1 fruit fly cellular context compared by ENCODE assay signal in the genomic region with DNA sequence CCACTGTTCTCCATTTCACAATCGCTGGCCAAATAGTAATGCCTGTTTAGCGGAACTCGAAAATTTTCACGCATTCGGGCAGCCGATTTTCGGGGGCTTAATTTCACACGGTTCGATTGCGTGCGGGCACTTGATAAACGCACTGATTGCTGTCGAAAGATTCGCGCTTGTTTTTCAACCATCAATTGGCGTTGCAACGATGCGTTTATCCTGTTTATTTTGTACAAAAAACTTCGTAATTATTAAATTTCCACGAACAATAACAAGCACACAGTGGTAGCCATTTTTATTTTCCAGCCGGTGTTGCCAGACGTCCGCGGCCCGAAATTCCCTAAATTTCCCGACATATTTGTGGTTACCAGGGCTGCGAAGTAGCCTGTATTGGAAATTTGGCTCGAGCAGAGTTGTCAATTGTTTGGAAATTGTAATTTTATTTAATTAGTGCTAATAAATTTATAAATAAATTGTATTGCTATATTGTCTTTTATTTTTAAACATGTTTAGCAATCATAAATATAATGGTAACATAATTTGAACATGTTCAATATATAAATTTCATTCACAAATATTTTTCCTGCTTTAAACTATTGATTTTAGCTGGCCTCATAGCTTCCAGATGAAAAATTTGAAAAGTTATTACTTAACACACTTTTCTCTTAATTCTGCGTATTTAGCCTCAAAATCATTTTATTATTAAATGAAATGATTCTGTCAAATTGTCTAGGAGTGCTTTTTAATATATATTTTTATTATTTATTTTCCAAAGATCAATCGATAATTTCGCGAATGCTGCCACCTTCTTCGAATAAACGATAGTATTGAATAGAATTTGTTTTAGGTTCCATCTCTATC.
TF ChIP-seq lines count a peak whose summit lies in the region.

Gene Ncoa6 (minus strand): TSS at position 270 of the 852 bp plus-strand sequence.
Gene cype (plus strand): TSS at position 814 of the 852 bp plus-strand sequence.

TF ChIP-seq in whole organism, embryonic, 481 proteins besides CTCF, POLR2A, EP300 and RAD21 (continued from another document and continues in another):
- peak; percentile 35 for TF ChIP-seq gcm (GFP tag; optimal IDR thresholded peaks at IDR 0.05; lab: Kevin White, UChicago)
- 0 out of 2 replicates have a peak, but pooled peaks have one; percentile 4 for TF ChIP-seq CG6272 (GFP tag; IDR thresholded peaks at IDR 0.05; lab: Robert Waterston, UW)
- TF ChIP-seq CG4328 (GFP tag; optimal IDR thresholded peaks at IDR 0.05; lab: Kevin White, UChicago), result peak; percentile 69
- TF ChIP-seq CG10543 (GFP tag; optimal IDR thresholded peaks at IDR 0.05; lab: Kevin White, UChicago), result peak; percentile 68
- peak; percentile 8 for TF ChIP-seq Sin3A (optimal IDR thresholded peaks at IDR 0.05; lab: Kevin White, UChicago)
- no peak for TF ChIP-seq CG3407 (GFP tag; optimal IDR thresholded peaks at IDR 0.05; lab: Kevin White, UChicago)
- TF ChIP-seq Dref (GFP tag; IDR thresholded peaks at IDR 0.05; lab: Robert Waterston, UW), result peak; percentile 64
- TF ChIP-seq Six4 (GFP tag; optimal IDR thresholded peaks at IDR 0.05; lab: Kevin White, UChicago), result peak; percentile 8
- no peak for TF ChIP-seq chm (GFP tag; IDR thresholded peaks at IDR 0.05; lab: Robert Waterston, UW)
- TF ChIP-seq NK7.1 (GFP tag; optimal IDR thresholded peaks at IDR 0.05; lab: Kevin White, UChicago), result no peak
- TF ChIP-seq CG2678 (tag; optimal IDR thresholded peaks at IDR 0.05; lab: Kevin White, UChicago), result peak; percentile 71
- no peak for TF ChIP-seq CG15073 (GFP tag; optimal IDR thresholded peaks at IDR 0.05; lab: Kevin White, UChicago)
- no peak for TF ChIP-seq Bteb2 (GFP tag; optimal IDR thresholded peaks at IDR 0.05; lab: Kevin White, UChicago)
- no peak for TF ChIP-seq CG17912 (GFP tag; optimal IDR thresholded peaks at IDR 0.05; lab: Kevin White, UChicago)
- TF ChIP-seq hkb (optimal IDR thresholded peaks at IDR 0.05; lab: Kevin White, UChicago), result no peak
- TF ChIP-seq hkb (GFP tag; IDR thresholded peaks at IDR 0.05; lab: Robert Waterston, UW), result no peak
- TF ChIP-seq Hey (tag; optimal IDR thresholded peaks at IDR 0.05; lab: Kevin White, UChicago), result no peak
- peak in 1 of 3 experiments; percentile 33 for TF ChIP-seq lola (GFP tag; optimal IDR thresholded peaks at IDR 0.05; lab: Kevin White, UChicago)
- TF ChIP-seq slp2 (GFP tag; optimal IDR thresholded peaks at IDR 0.05; lab: Kevin White, UChicago), result no peak
- no peak for TF ChIP-seq Max (GFP tag; optimal IDR thresholded peaks at IDR 0.05; lab: Kevin White, UChicago)
- TF ChIP-seq her (GFP tag; optimal IDR thresholded peaks at IDR 0.05; lab: Kevin White, UChicago), result peak; percentile 12
- TF ChIP-seq tx (GFP tag; optimal IDR thresholded peaks at IDR 0.05; lab: Kevin White, UChicago), result no peak
- peak; percentile 40; the same call in 2 of the 3 replicates for TF ChIP-seq Aef1 (GFP tag; IDR thresholded peaks at IDR 0.05; lab: Robert Waterston, UW)
- no peak for TF ChIP-seq CG2199 (GFP tag; IDR thresholded peaks at IDR 0.05; lab: Robert Waterston, UW)
- no peak for TF ChIP-seq CG8478 (optimal IDR thresholded peaks at IDR 0.05; lab: Kevin White, UChicago)
- TF ChIP-seq Neu2 (GFP tag; optimal IDR thresholded peaks at IDR 0.05; lab: Kevin White, UChicago; ENCODE audit: borderline replicate concordance), result no peak
- no peak for TF ChIP-seq CG3163 (GFP tag; optimal IDR thresholded peaks at IDR 0.05; lab: Kevin White, UChicago)
- TF ChIP-seq Opbp (GFP tag; IDR thresholded peaks at IDR 0.05; lab: Robert Waterston, UW; ENCODE audit: partially characterized antibody), result peak; percentile 76; the same call in 2 of the 3 replicates
- TF ChIP-seq CG5180 (GFP tag; optimal IDR thresholded peaks at IDR 0.05; lab: Kevin White, UChicago), result no peak
- TF ChIP-seq CG13775 (GFP tag; optimal IDR thresholded peaks at IDR 0.05; lab: Kevin White, UChicago), result peak; percentile 65
- TF ChIP-seq Tbp (GFP tag; optimal IDR thresholded peaks at IDR 0.05; lab: Kevin White, UChicago), result no peak
- peak; percentile 43; the same call in 1 of the 2 replicates for TF ChIP-seq al (GFP tag; IDR thresholded peaks at IDR 0.05; lab: Robert Waterston, UW)
- TF ChIP-seq CG1647 (GFP tag; optimal IDR thresholded peaks at IDR 0.05; lab: Kevin White, UChicago), result no peak
- peak in 1 of 2 experiments; percentile 66 for TF ChIP-seq Hr51 (GFP tag; optimal IDR thresholded peaks at IDR 0.05; lab: Kevin White, UChicago)
- peak; percentile 76 for TF ChIP-seq sens (GFP tag; lab: Kevin White, UChicago)
- peak; percentile 60 for TF ChIP-seq lab (GFP tag; optimal IDR thresholded peaks at IDR 0.05; lab: Kevin White, UChicago)
- TF ChIP-seq CG2116 (GFP tag; optimal IDR thresholded peaks at IDR 0.05; lab: Kevin White, UChicago), result peak; percentile 51
- no peak for TF ChIP-seq Hr39 (optimal IDR thresholded peaks at IDR 0.05; lab: Kevin White, UChicago)
- peak; percentile 60; the same call in 1 of the 3 replicates for TF ChIP-seq hb (GFP tag; IDR thresholded peaks at IDR 0.05; lab: Robert Waterston, UW; ENCODE audit: partially characterized antibody)
- peak; percentile 32 for TF ChIP-seq Fer3 (tag; optimal IDR thresholded peaks at IDR 0.05; lab: Kevin White, UChicago)
- TF ChIP-seq danr (GFP tag; IDR thresholded peaks at IDR 0.05; lab: Robert Waterston, UW), result no peak
- peak; percentile 41; the same call in 1 of the 2 replicates for TF ChIP-seq esg (GFP tag; conservative IDR thresholded peaks at IDR 0.05; lab: Robert Waterston, UW)
- no peak for TF ChIP-seq tup (GFP tag; optimal IDR thresholded peaks at IDR 0.05; lab: Kevin White, UChicago)
- peak; percentile 42 for TF ChIP-seq CG15601 (tag; optimal IDR thresholded peaks at IDR 0.05; lab: Kevin White, UChicago)
- no peak for TF ChIP-seq NC2α (GFP tag; optimal IDR thresholded peaks at IDR 0.05; lab: Kevin White, UChicago)
- peak; percentile 84 for TF ChIP-seq CG12659 (GFP tag; optimal IDR thresholded peaks at IDR 0.05; lab: Kevin White, UChicago)
- TF ChIP-seq CG7372 (GFP tag; IDR thresholded peaks at IDR 0.05; lab: Robert Waterston, UW), result no peak
- TF ChIP-seq crp (GFP tag; optimal IDR thresholded peaks at IDR 0.05; lab: Kevin White, UChicago), result no peak
- no peak for TF ChIP-seq CG31224 (GFP tag; IDR thresholded peaks at IDR 0.05; lab: Robert Waterston, UW)
- peak; percentile 58 for TF ChIP-seq CG2129 (GFP tag; IDR thresholded peaks at IDR 0.05; lab: Robert Waterston, UW; ENCODE audit: partially characterized antibody)
- TF ChIP-seq PHDP (tag; optimal IDR thresholded peaks at IDR 0.05; lab: Kevin White, UChicago), result peak; percentile 25
- no peak for TF ChIP-seq aop (GFP tag; IDR thresholded peaks at IDR 0.05; lab: Robert Waterston, UW)
- TF ChIP-seq chinmo (GFP tag; IDR thresholded peaks at IDR 0.05; lab: Robert Waterston, UW; ENCODE audit: partially characterized antibody), result 0 out of 4 replicates have a peak, but pooled peaks have one; percentile 53
- peak; percentile 85 for TF ChIP-seq Doc3 (GFP tag; IDR thresholded peaks at IDR 0.05; lab: Robert Waterston, UW; ENCODE audit: partially characterized antibody)
- TF ChIP-seq shn (GFP tag; optimal IDR thresholded peaks at IDR 0.05; lab: Kevin White, UChicago), result no peak
- no peak for TF ChIP-seq CG5245 (GFP tag; optimal IDR thresholded peaks at IDR 0.05; lab: Kevin White, UChicago)
- no peak for TF ChIP-seq maf-S (GFP tag; optimal IDR thresholded peaks at IDR 0.05; lab: Kevin White, UChicago)
- TF ChIP-seq CG13894 (tag; optimal IDR thresholded peaks at IDR 0.05; lab: Kevin White, UChicago), result peak; percentile 59
- TF ChIP-seq nau (GFP tag; optimal IDR thresholded peaks at IDR 0.05; lab: Kevin White, UChicago), result no peak
- no peak for TF ChIP-seq dan (GFP tag; IDR thresholded peaks at IDR 0.05; lab: Robert Waterston, UW)
- TF ChIP-seq CG14965 (GFP tag; optimal IDR thresholded peaks at IDR 0.05; lab: Kevin White, UChicago; ENCODE audit: borderline replicate concordance), result no peak
- no peak for TF ChIP-seq Stat92E (GFP tag; optimal IDR thresholded peaks at IDR 0.05; lab: Kevin White, UChicago)
- no peak for TF ChIP-seq ssp (GFP tag; IDR thresholded peaks at IDR 0.05; lab: Robert Waterston, UW)
- peak; percentile 2 for TF ChIP-seq CG8281 (tag; optimal IDR thresholded peaks at IDR 0.05; lab: Kevin White, UChicago)
- TF ChIP-seq ERR (GFP tag; optimal IDR thresholded peaks at IDR 0.05; lab: Kevin White, UChicago), result no peak
- TF ChIP-seq CG12236 (GFP tag; optimal IDR thresholded peaks at IDR 0.05; lab: Kevin White, UChicago), result no peak
- no peak for TF ChIP-seq Mad (GFP tag; optimal IDR thresholded peaks at IDR 0.05; lab: Kevin White, UChicago)
- peak; percentile 28 for TF ChIP-seq CG18764 (GFP tag; optimal IDR thresholded peaks at IDR 0.05; lab: Kevin White, UChicago)
- no peak for TF ChIP-seq gsb-n (tag; optimal IDR thresholded peaks at IDR 0.05; lab: Kevin White, UChicago)
- TF ChIP-seq caup (GFP tag; optimal IDR thresholded peaks at IDR 0.05; lab: Kevin White, UChicago; ENCODE audit: severe bottlenecking), result peak; percentile 4
- no peak for TF ChIP-seq btn (GFP tag; optimal IDR thresholded peaks at IDR 0.05; lab: Kevin White, UChicago)
- TF ChIP-seq Drgx (GFP tag; IDR thresholded peaks at IDR 0.05; lab: Robert Waterston, UW), result peak; percentile 10; the same call in 1 of the 2 replicates
- peak; percentile 40; the same call in 2 of the 3 replicates for TF ChIP-seq CG34422 (GFP tag; IDR thresholded peaks at IDR 0.05; lab: Robert Waterston, UW)
- TF ChIP-seq CG16863 (GFP tag; optimal IDR thresholded peaks at IDR 0.05; lab: Kevin White, UChicago), result no peak
- no peak for TF ChIP-seq kay (GFP tag; optimal IDR thresholded peaks at IDR 0.05; lab: Kevin White, UChicago)
- TF ChIP-seq mam (GFP tag; optimal IDR thresholded peaks at IDR 0.05; lab: Kevin White, UChicago), result peak; percentile 19
- TF ChIP-seq gfzf (GFP tag; optimal IDR thresholded peaks at IDR 0.05; lab: Kevin White, UChicago), result peak; percentile 80
- peak; percentile 56 for TF ChIP-seq sug (tag; optimal IDR thresholded peaks at IDR 0.05; lab: Kevin White, UChicago)
- TF ChIP-seq crol (GFP tag; IDR thresholded peaks at IDR 0.05; lab: Robert Waterston, UW), result no peak
- TF ChIP-seq onecut (GFP tag; IDR thresholded peaks at IDR 0.05; lab: Robert Waterston, UW), result peak; percentile 33
- no peak for TF ChIP-seq NC2β (GFP tag; optimal IDR thresholded peaks at IDR 0.05; lab: Kevin White, UChicago)
- TF ChIP-seq Usf (GFP tag; optimal IDR thresholded peaks at IDR 0.05; lab: Kevin White, UChicago), result no peak
- peak; percentile 49 for TF ChIP-seq CG18599 (GFP tag; optimal IDR thresholded peaks at IDR 0.05; lab: Kevin White, UChicago)
- TF ChIP-seq vnd (GFP tag; IDR thresholded peaks at IDR 0.05; lab: Robert Waterston, UW; ENCODE audit: partially characterized antibody), result peak; percentile 72; the same call in 2 of the 3 replicates
- TF ChIP-seq CG8765 (GFP tag; IDR thresholded peaks at IDR 0.05; lab: Robert Waterston, UW), result peak; percentile 92
- peak; percentile 73 for TF ChIP-seq Nf-YC (tag; optimal IDR thresholded peaks at IDR 0.05; lab: Kevin White, UChicago)
- TF ChIP-seq CG16813 (GFP tag; IDR thresholded peaks at IDR 0.05; lab: Robert Waterston, UW; ENCODE audit: partially characterized antibody), result peak; percentile 81
- no peak for TF ChIP-seq CG3838 (GFP tag; optimal IDR thresholded peaks at IDR 0.05; lab: Kevin White, UChicago)
- peak; percentile 51 for TF ChIP-seq CG13296 (GFP tag; optimal IDR thresholded peaks at IDR 0.05; lab: Kevin White, UChicago)
- no peak for TF ChIP-seq CG12299 (tag; optimal IDR thresholded peaks at IDR 0.05; lab: Kevin White, UChicago)
- no peak for TF ChIP-seq CG11696 (GFP tag; IDR thresholded peaks at IDR 0.05; lab: Robert Waterston, UW)
- no peak for TF ChIP-seq dimm (GFP tag; IDR thresholded peaks at IDR 0.05; lab: Robert Waterston, UW)
- TF ChIP-seq CG6254 (GFP tag; optimal IDR thresholded peaks at IDR 0.05; lab: Kevin White, UChicago), result no peak
- TF ChIP-seq Abd-B (GFP tag; optimal IDR thresholded peaks at IDR 0.05; lab: Kevin White, UChicago), result peak; percentile 54
- TF ChIP-seq CG7745 (tag; optimal IDR thresholded peaks at IDR 0.05; lab: Kevin White, UChicago), result no peak
- no peak for TF ChIP-seq Side (GFP tag; optimal IDR thresholded peaks at IDR 0.05; lab: Kevin White, UChicago)
- TF ChIP-seq CG15269 (tag; optimal IDR thresholded peaks at IDR 0.05; lab: Kevin White, UChicago), result peak; percentile 62
- 0 out of 3 replicates have a peak, but pooled peaks have one; percentile 40 for TF ChIP-seq H15 (GFP tag; IDR thresholded peaks at IDR 0.05; lab: Robert Waterston, UW)
- TF ChIP-seq dati (GFP tag; IDR thresholded peaks at IDR 0.05; lab: Robert Waterston, UW), result no peak
- no peak for TF ChIP-seq sens-2 (GFP tag; IDR thresholded peaks at IDR 0.05; lab: Robert Waterston, UW)
- peak; percentile 84 for TF ChIP-seq Bgb (GFP tag; IDR thresholded peaks at IDR 0.05; lab: Robert Waterston, UW; ENCODE audit: partially characterized antibody)
- TF ChIP-seq lmd (GFP tag; IDR thresholded peaks at IDR 0.05; lab: Robert Waterston, UW), result peak; percentile 17; the same call in 1 of the 2 replicates
- TF ChIP-seq zf30C (GFP tag; optimal IDR thresholded peaks at IDR 0.05; lab: Kevin White, UChicago), result no peak
- TF ChIP-seq CG12391 (tag; optimal IDR thresholded peaks at IDR 0.05; lab: Kevin White, UChicago), result peak; percentile 73
- TF ChIP-seq CG6765 (GFP tag; optimal IDR thresholded peaks at IDR 0.05; lab: Kevin White, UChicago), result no peak
- TF ChIP-seq dysf (GFP tag; IDR thresholded peaks at IDR 0.05; lab: Robert Waterston, UW), result no peak
- TF ChIP-seq Sox102F (GFP tag; optimal IDR thresholded peaks at IDR 0.05; lab: Kevin White, UChicago), result peak; percentile 49
- TF ChIP-seq CG7357 (GFP tag; IDR thresholded peaks at IDR 0.05; lab: Robert Waterston, UW), result no peak
- peak; percentile 79 for TF ChIP-seq CG17361 (GFP tag; IDR thresholded peaks at IDR 0.05; lab: Robert Waterston, UW)
- 0 out of 3 replicates have a peak, but pooled peaks have one; percentile 36 for TF ChIP-seq Dbx (GFP tag; IDR thresholded peaks at IDR 0.05; lab: Robert Waterston, UW)
- no peak for TF ChIP-seq trh (GFP tag; optimal IDR thresholded peaks at IDR 0.05; lab: Kevin White, UChicago)
- no peak for TF ChIP-seq nerfin-1 (tag; optimal IDR thresholded peaks at IDR 0.05; lab: Kevin White, UChicago)
- TF ChIP-seq Hmx (GFP tag; optimal IDR thresholded peaks at IDR 0.05; lab: Kevin White, UChicago), result no peak
- TF ChIP-seq CG4282 (GFP tag; optimal IDR thresholded peaks at IDR 0.05; lab: Kevin White, UChicago), result no peak
- no peak for TF ChIP-seq CG10147 (GFP tag; optimal IDR thresholded peaks at IDR 0.05; lab: Kevin White, UChicago)
- peak; percentile 53 for TF ChIP-seq CG33557 (GFP tag; optimal IDR thresholded peaks at IDR 0.05; lab: Kevin White, UChicago)
- peak; percentile 37; the same call in 1 of the 2 replicates for TF ChIP-seq tna (GFP tag; IDR thresholded peaks at IDR 0.05; lab: Robert Waterston, UW; ENCODE audit: partially characterized antibody)
- TF ChIP-seq Atf3 (GFP tag; optimal IDR thresholded peaks at IDR 0.05; lab: Kevin White, UChicago), result peak; percentile 9
- no peak for TF ChIP-seq CG17328 (GFP tag; IDR thresholded peaks at IDR 0.05; lab: Robert Waterston, UW)
